Worm (Caenorhabditis elegans) whole organism, L1 larva: ENCODE results near the gene hid-1.

Source experiments
- ama-1 ChIP-seq: fragments of 150-350 bp; optimal IDR thresholded peaks from 2 replicates; lab custom pipeline; 2014
- hlh-4 ChIP-seq: sonication (generic microtip); optimal IDR thresholded peaks from 2 replicates; lab custom pipeline; 2016; ENCODE audit warnings: mild to moderate bottlenecking, missing genetic modification characterization, missing compliant biosample characterization
- jun-1 ChIP-seq: fragments of 150-350 bp; optimal IDR thresholded peaks from 2 replicates; lab custom pipeline; 2014; ENCODE audit warnings: missing biosample characterization, missing genetic modification reagents, missing genetic modification characterization
- mep-1 ChIP-seq: fragments of 150-350 bp; optimal IDR thresholded peaks from 2 replicates; lab custom pipeline; 2014; ENCODE audit warnings: missing biosample characterization, missing genetic modification characterization
- nhr-11 ChIP-seq: fragments of 150-350 bp; optimal IDR thresholded peaks from 2 replicates; lab custom pipeline; 2014; ENCODE audit warnings: missing biosample characterization, missing genetic modification characterization
- nhr-71 ChIP-seq: sonication (generic microtip); optimal IDR thresholded peaks from 2 replicates; lab custom pipeline; 2016; ENCODE audit warnings: mild to moderate bottlenecking, missing genetic modification characterization, moderate library complexity, missing compliant biosample characterization
- nhr-76 ChIP-seq: sonication (generic microtip); optimal IDR thresholded peaks from 2 replicates; lab custom pipeline; 2017; ENCODE audit warnings: missing biosample characterization, missing genetic modification characterization
- nhr-77 ChIP-seq: fragments of 150-350 bp; optimal IDR thresholded peaks from 2 replicates; lab custom pipeline; 2014; ENCODE audit warnings: missing biosample characterization, missing genetic modification characterization
- pax-3 ChIP-seq: fragments of 200-800 bp; sonication (Bioruptor generic); optimal IDR thresholded peaks from 2 replicates; lab custom pipeline; 2018; ENCODE audit warnings: mild to moderate bottlenecking, missing genetic modification characterization, moderate library complexity, missing compliant biosample characterization
- skn-1 ChIP-seq: fragments of 150-350 bp; optimal IDR thresholded peaks from 2 replicates; lab custom pipeline; 2014; ENCODE audit warnings: missing biosample characterization, missing genetic modification characterization
- snu-23 ChIP-seq: sonication (generic microtip); optimal IDR thresholded peaks from 2 replicates; lab custom pipeline; 2016; ENCODE audit warnings: missing genetic modification characterization, missing compliant biosample characterization
- ztf-11 ChIP-seq, 2 experiments: sonication (generic microtip); optimal IDR thresholded peaks; 2 replicates each; lab custom pipeline; 2016 to 2017; ENCODE audit warnings: missing genetic modification characterization in 2 of 2, missing biosample characterization in 1 of 2, missing compliant biosample characterization in 1 of 2

- TF ChIP-seq nhr-11 (tag; lab: Kevin White, UChicago): no peak
- TF ChIP-seq hlh-4 (tag; lab: Kevin White, UChicago): no peak
- TF ChIP-seq pax-3 (tag; lab: Kevin White, UChicago): no peak
- TF ChIP-seq snu-23 (GFP tag; lab: Kevin White, UChicago): no peak
- TF ChIP-seq skn-1 (tag; lab: Kevin White, UChicago): no peak
- TF ChIP-seq nhr-76 (tag; lab: Kevin White, UChicago): no peak
- TF ChIP-seq nhr-77: no peak
- no peak for TF ChIP-seq ztf-11 (tag; optimal IDR thresholded peaks at IDR 0.05; lab: Kevin White, UChicago)
- no peak for TF ChIP-seq mep-1 (tag; lab: Kevin White, UChicago)
- TF ChIP-seq nhr-71: no peak
- TF ChIP-seq jun-1 (tag; lab: Kevin White, UChicago): no peak
- TF ChIP-seq ama-1 (lab: Kevin White, UChicago): no peak
Observed at ce11 chrX:2447214-2447613, 41.6 kb upstream of the hid-1 start.
